Worm (Caenorhabditis elegans): ENCODE measurements around the gene T21D12.7.

T21D12.7 gene

ce11 chrIV:322497-322896 is 31.2 kb upstream of the T21D12.7 start, which contains the start of gene grl-26 (continued):
- peak; percentile 66 for TF ChIP-seq gei-8 (GFP tag; optimal IDR thresholded peaks at IDR 0.05)
- TF ChIP-seq cey-2 (tag; optimal IDR thresholded peaks at IDR 0.05; ENCODE audit: borderline replicate concordance, insufficient read depth), result no peak
- TF ChIP-seq F10B5.3 (tag; optimal IDR thresholded peaks at IDR 0.05), result peak; percentile 2
- TF ChIP-seq lin-29 (GFP tag; IDR thresholded peaks at IDR 0.05), result no peak
- TF ChIP-seq daf-8 (GFP tag; IDR thresholded peaks at IDR 0.05), result no peak
- TF ChIP-seq Y75B8A.6 (GFP tag; IDR thresholded peaks at IDR 0.05), result peak; percentile 86; the same call in 1 of the 2 replicates
- peak; percentile 47 for TF ChIP-seq ztf-7 (tag; optimal IDR thresholded peaks at IDR 0.05)
- no peak for TF ChIP-seq zag-1 (tag; optimal IDR thresholded peaks at IDR 0.05)
- no peak for TF ChIP-seq skn-1 (tag; optimal IDR thresholded peaks at IDR 0.05)
- peak; percentile 60; the same call in 1 of the 2 replicates for TF ChIP-seq nhr-42 (GFP tag; IDR thresholded peaks at IDR 0.05)
- TF ChIP-seq daf-19 (GFP tag; conservative IDR thresholded peaks at IDR 0.05), result no peak
- no peak for TF ChIP-seq mep-1 (tag; optimal IDR thresholded peaks at IDR 0.05)
- TF ChIP-seq fos-1 (tag; optimal IDR thresholded peaks at IDR 0.05), result no peak
- peak; percentile 83; the same call in 1 of the 2 replicates for TF ChIP-seq pha-4 (GFP tag; IDR thresholded peaks at IDR 0.05)
- no peak for TF ChIP-seq pha-4 (tag; optimal IDR thresholded peaks at IDR 0.05)
- TF ChIP-seq unc-39 (tag; optimal IDR thresholded peaks at IDR 0.05), result no peak
- TF ChIP-seq hlh-11 (tag; optimal IDR thresholded peaks at IDR 0.05), result peak; percentile 62
- TF ChIP-seq dmd-9 (GFP tag; IDR thresholded peaks at IDR 0.05), result 0 out of 2 replicates have a peak, but pooled peaks have one; percentile 58
- peak; percentile 75 for TF ChIP-seq tra-1 (GFP tag; IDR thresholded peaks at IDR 0.05)
- peak; percentile 55 for TF ChIP-seq nhr-77 (tag; optimal IDR thresholded peaks at IDR 0.05)
- peak; percentile 34; the same call in 1 of the 2 replicates for TF ChIP-seq nhr-41 (GFP tag; IDR thresholded peaks at IDR 0.05)
- no peak for TF ChIP-seq ceh-28 (tag; optimal IDR thresholded peaks at IDR 0.05)
- no peak for TF ChIP-seq fkh-10 (GFP tag; optimal IDR thresholded peaks at IDR 0.05)
- TF ChIP-seq F26F4.8 (GFP tag; conservative IDR thresholded peaks at IDR 0.05), result peak; percentile 86; the same call in 1 of the 2 replicates
- no peak for TF ChIP-seq T20F7.1 (GFP tag; optimal IDR thresholded peaks at IDR 0.05)
- peak; percentile 59 for TF ChIP-seq dve-1 (tag; optimal IDR thresholded peaks at IDR 0.05; ENCODE audit: insufficient read depth)
- TF ChIP-seq nhr-28 (tag; optimal IDR thresholded peaks at IDR 0.05), result peak; percentile 38
- TF ChIP-seq lin-15B (tag; optimal IDR thresholded peaks at IDR 0.05), result no peak
- peak in 1 of 2 experiments; percentile 52 for TF ChIP-seq hif-1 (tag; optimal IDR thresholded peaks at IDR 0.05)
- TF ChIP-seq arid-1 (GFP tag; conservative IDR thresholded peaks at IDR 0.05), result peak; percentile 93
- TF ChIP-seq lin-39 (tag; optimal IDR thresholded peaks at IDR 0.05), result no peak
- peak; percentile 55 for TF ChIP-seq F49E8.2 (tag; optimal IDR thresholded peaks at IDR 0.05; ENCODE audit: borderline replicate concordance)
- peak; percentile 66; the same call in 1 of the 2 replicates for TF ChIP-seq php-3 (GFP tag; IDR thresholded peaks at IDR 0.05)
- peak; percentile 55 for TF ChIP-seq ceh-20 (GFP tag; IDR thresholded peaks at IDR 0.05)
- peak; percentile 55; the same call in 1 of the 2 replicates for TF ChIP-seq mdt-29 (GFP tag; IDR thresholded peaks at IDR 0.05)
- peak; percentile 59 for TF ChIP-seq spr-1 (tag; optimal IDR thresholded peaks at IDR 0.05)
- TF ChIP-seq nhr-237 (tag; optimal IDR thresholded peaks at IDR 0.05), result no peak
- TF ChIP-seq ctbp-1 (GFP tag; IDR thresholded peaks at IDR 0.05), result peak; percentile 83
- TF ChIP-seq nhr-10 (tag; optimal IDR thresholded peaks at IDR 0.05), result no peak
- no peak for TF ChIP-seq dpl-1 (GFP tag; optimal IDR thresholded peaks at IDR 0.05)
- TF ChIP-seq dmd-6 (GFP tag; IDR thresholded peaks at IDR 0.05), result peak; percentile 52
- no peak for TF ChIP-seq nhr-25 (tag; optimal IDR thresholded peaks at IDR 0.05; ENCODE audit: borderline replicate concordance, insufficient read depth)
- TF ChIP-seq ceh-62 (tag; optimal IDR thresholded peaks at IDR 0.05), result no peak
- peak; percentile 59 for TF ChIP-seq nhr-102 (tag; optimal IDR thresholded peaks at IDR 0.05)
- TF ChIP-seq ceh-32 (tag; optimal IDR thresholded peaks at IDR 0.05; ENCODE audit: poor library complexity), result no peak
- peak; percentile 88 for TF ChIP-seq hlh-30 (tag; optimal IDR thresholded peaks at IDR 0.05; ENCODE audit: insufficient read depth)
- TF ChIP-seq lsy-2 (tag; optimal IDR thresholded peaks at IDR 0.05), result no peak
- peak; percentile 53 for TF ChIP-seq zip-2 (tag; optimal IDR thresholded peaks at IDR 0.05)
- no peak for TF ChIP-seq aly-2 (tag; optimal IDR thresholded peaks at IDR 0.05)
- no peak for TF ChIP-seq nhr-6 (tag; optimal IDR thresholded peaks at IDR 0.05)
- TF ChIP-seq mxl-2 (GFP tag; conservative IDR thresholded peaks at IDR 0.05), result no peak

Data from whole organism, L4 larva.